Fruit fly (Drosophila melanogaster) whole organism, embryonic: ENCODE measurements around the gene Ifrd1.
A peak's percentile ranks its signal among the peaks of the same experiment; 100 is the strongest.

Source experiments
- Abd-B ChIP-seq: fragments of 200-800 bp; sonication (Bioruptor generic); optimal IDR thresholded peaks from 2 replicates; lab custom pipeline; 2018; ENCODE audit warnings: missing biosample characterization, mild to moderate bottlenecking, missing genetic modification characterization, moderate library complexity
- Atf3 ChIP-seq: fragments of 200-800 bp; sonication (Bioruptor generic); optimal IDR thresholded peaks from 3 replicates; lab custom pipeline; 2016; ENCODE audit warnings: missing biosample characterization, missing genetic modification characterization
- BEAF-32 ChIP-seq: fragments of 200-800 bp; sonication (Bioruptor generic); optimal IDR thresholded peaks from 3 replicates; lab custom pipeline; 2017; ENCODE audit warnings: missing biosample characterization, missing genetic modification characterization, mild to moderate bottlenecking, moderate library complexity, missing genetic modification reagents
- CG10147 ChIP-seq: fragments of 200-800 bp; sonication (Bioruptor generic); optimal IDR thresholded peaks from 2 replicates; lab custom pipeline; 2019; ENCODE audit warnings: missing biosample characterization, mild to moderate bottlenecking, missing genetic modification characterization, moderate library complexity
- CG10543 ChIP-seq: fragments of 200-800 bp; sonication (Bioruptor generic); optimal IDR thresholded peaks from 3 replicates; lab custom pipeline; 2017; ENCODE audit warnings: missing biosample characterization, mild to moderate bottlenecking, missing genetic modification characterization, moderate library complexity
- CG10979 ChIP-seq: fragments of 200-800 bp; sonication (Bioruptor generic); optimal IDR thresholded peaks from 2 replicates; lab custom pipeline; 2018; ENCODE audit warnings: missing biosample characterization, mild to moderate bottlenecking, missing genetic modification characterization, moderate library complexity
- CG12236 ChIP-seq: fragments of 200-800 bp; sonication (Bioruptor generic); optimal IDR thresholded peaks from 2 replicates; lab custom pipeline; 2016; ENCODE audit warnings: missing biosample characterization, missing genetic modification characterization
- CG14441 ChIP-seq: fragments of 200-800 bp; sonication (Bioruptor generic); IDR thresholded peaks from 2 replicates; pipeline ENCODE4 v1.3.6; 2022; ENCODE audit warnings: missing biosample characterization, missing genetic modification characterization
- CG17186 ChIP-seq: fragments of 200-800 bp; sonication (Bioruptor generic); optimal IDR thresholded peaks from 3 replicates; lab custom pipeline; 2017; ENCODE audit warnings: missing biosample characterization, missing genetic modification reagents, missing genetic modification characterization
- CG3407 ChIP-seq: fragments of 200-800 bp; sonication (Bioruptor generic); optimal IDR thresholded peaks from 2 replicates; lab custom pipeline; 2018; ENCODE audit warnings: missing biosample characterization, mild to moderate bottlenecking, missing genetic modification characterization
- CG4854 ChIP-seq: fragments of 200-800 bp; sonication (Bioruptor generic); optimal IDR thresholded peaks from 2 replicates; lab custom pipeline; 2016; ENCODE audit warnings: missing biosample characterization, missing genetic modification characterization, inconsistent platforms
- CG6683 ChIP-seq: fragments of 200-800 bp; sonication (Bioruptor generic); optimal IDR thresholded peaks from 2 replicates; lab custom pipeline; 2017; ENCODE audit warnings: missing biosample characterization, mild to moderate bottlenecking, missing genetic modification characterization, missing genetic modification reagents
- CG7556 ChIP-seq: fragments of 200-800 bp; sonication (Bioruptor generic); optimal IDR thresholded peaks from 2 replicates; lab custom pipeline; 2017; ENCODE audit warnings: missing biosample characterization, mild to moderate bottlenecking, missing genetic modification characterization
- CG9932 ChIP-seq: fragments of 200-800 bp; sonication (Bioruptor generic); IDR thresholded peaks from 2 replicates; pipeline ENCODE4 v1.3.6; 2022; ENCODE audit warnings: missing biosample characterization, missing genetic modification characterization
- CTCF ChIP-seq: fragments of 200-800 bp; sonication (Bioruptor generic); optimal IDR thresholded peaks from 2 replicates; lab custom pipeline; 2017; ENCODE audit warnings: missing biosample characterization, mild to moderate bottlenecking, missing genetic modification characterization, moderate library complexity
- Dfd ChIP-seq, 2 experiments: fragments of >200 bp; optimal IDR thresholded peaks; 2 replicates each; lab custom pipeline; 2017; ENCODE audit warnings: missing biosample characterization in 2 of 2, missing genetic modification characterization in 2 of 2
- Dip3 ChIP-seq: fragments of 200-800 bp; sonication (Bioruptor generic); optimal IDR thresholded peaks from 3 replicates; lab custom pipeline; 2016; ENCODE audit warnings: missing biosample characterization, missing genetic modification characterization
- Dp ChIP-seq: fragments of 200-800 bp; sonication (Bioruptor generic); optimal IDR thresholded peaks from 2 replicates; lab custom pipeline; 2018; ENCODE audit warnings: missing biosample characterization, mild to moderate bottlenecking, missing genetic modification characterization, moderate library complexity
- Eip74EF ChIP-seq, 2 experiments: fragments of 200-800 bp in 1 of 2; fragments of >200 bp in 1 of 2; sonication (Bioruptor generic) in 1 of 2; optimal IDR thresholded peaks; 2 replicates each; lab custom pipeline; 2017 to 2019; ENCODE audit warnings: missing biosample characterization in 2 of 2, missing genetic modification characterization in 2 of 2, mild to moderate bottlenecking in 1 of 2, moderate library complexity in 1 of 2
- Hey ChIP-seq: fragments of 200-800 bp; sonication (Bioruptor generic); optimal IDR thresholded peaks from 3 replicates; lab custom pipeline; 2018; ENCODE audit warnings: missing biosample characterization, mild to moderate bottlenecking, missing genetic modification characterization
- HmgZ ChIP-seq: fragments of 200-800 bp; sonication (Bioruptor generic); optimal IDR thresholded peaks from 2 replicates; lab custom pipeline; 2018; ENCODE audit warnings: missing biosample characterization, mild to moderate bottlenecking, missing genetic modification characterization
- Kr ChIP-seq: fragments of 200-800 bp; sonication (Bioruptor generic); optimal IDR thresholded peaks from 2 replicates; lab custom pipeline; 2017; ENCODE audit warnings: missing biosample characterization, mild to moderate bottlenecking, missing genetic modification characterization
- Max ChIP-seq: fragments of 200-800 bp; sonication (Bioruptor generic); optimal IDR thresholded peaks from 2 replicates; lab custom pipeline; 2016; ENCODE audit warnings: missing biosample characterization, mild to moderate bottlenecking, missing genetic modification characterization
- Oaz ChIP-seq: fragments of 200-800 bp; sonication (Bioruptor generic); IDR thresholded peaks from 2 replicates; pipeline ENCODE4 v1.3.6; 2022; ENCODE audit warnings: missing biosample characterization, missing genetic modification characterization
- Opbp ChIP-seq: fragments of 200-800 bp; sonication (Bioruptor generic); IDR thresholded peaks from 3 replicates; pipeline ENCODE4 v1.3.6; 2022; ENCODE audit warnings: missing biosample characterization, missing genetic modification characterization; ENCODE audit not compliant: partially characterized antibody
- Sry-δ ChIP-seq: fragments of 200-800 bp; sonication (Bioruptor generic); optimal IDR thresholded peaks from 2 replicates; lab custom pipeline; 2016; ENCODE audit warnings: missing biosample characterization, missing genetic modification characterization
- Taf1 ChIP-seq: fragments of 200-800 bp; sonication (Bioruptor generic); IDR thresholded peaks from 2 replicates; pipeline ENCODE4 v1.3.6; 2022; ENCODE audit warnings: missing biosample characterization, missing genetic modification characterization
- bbx ChIP-seq: fragments of 200-800 bp; sonication (Bioruptor generic); IDR thresholded peaks from 2 replicates; pipeline ENCODE4 v1.3.6; 2022; ENCODE audit warnings: missing biosample characterization, missing genetic modification characterization; ENCODE audit not compliant: partially characterized antibody
- bsh ChIP-seq, 2 experiments: fragments of 200-800 bp; sonication (Bioruptor generic); optimal IDR thresholded peaks; 2 replicates each; lab custom pipeline; 2017 to 2018; ENCODE audit warnings: mild to moderate bottlenecking in 2 of 2, missing biosample characterization in 2 of 2, missing genetic modification characterization in 2 of 2, moderate library complexity in 1 of 2
- chinmo ChIP-seq: fragments of 200-800 bp; sonication (Bioruptor generic); IDR thresholded peaks from 4 replicates; pipeline ENCODE4 v1.3.6; 2022; ENCODE audit warnings: missing biosample characterization, missing genetic modification characterization; ENCODE audit not compliant: partially characterized antibody
- dmrt11E ChIP-seq: fragments of 200-800 bp; sonication (Bioruptor generic); optimal IDR thresholded peaks from 3 replicates; lab custom pipeline; 2018; ENCODE audit warnings: missing biosample characterization, mild to moderate bottlenecking, missing genetic modification characterization, moderate library complexity
- eve ChIP-seq, 2 experiments: fragments of >200 bp; optimal IDR thresholded peaks; 2 replicates each; lab custom pipeline; 2017; ENCODE audit warnings: missing biosample characterization in 2 of 2, missing genetic modification characterization in 2 of 2
- exex ChIP-seq: fragments of 200-800 bp; sonication (Bioruptor generic); optimal IDR thresholded peaks from 4 replicates; lab custom pipeline; 2018; ENCODE audit warnings: missing biosample characterization, mild to moderate bottlenecking, missing genetic modification characterization, moderate library complexity
- gfzf ChIP-seq: fragments of 200-800 bp; sonication (Bioruptor generic); optimal IDR thresholded peaks from 2 replicates; lab custom pipeline; 2016; ENCODE audit warnings: missing biosample characterization, mild to moderate bottlenecking, missing genetic modification characterization, moderate library complexity
- h ChIP-seq: fragments of >200 bp; optimal IDR thresholded peaks from 2 replicates; lab custom pipeline; 2017
- hbn ChIP-seq: fragments of 200-800 bp; sonication (Bioruptor generic); IDR thresholded peaks from 2 replicates; pipeline ENCODE4 v1.3.6; 2022; ENCODE audit warnings: missing biosample characterization, missing genetic modification characterization; ENCODE audit not compliant: partially characterized antibody
- lmd ChIP-seq: fragments of 200-800 bp; sonication (Bioruptor generic); IDR thresholded peaks from 2 replicates; pipeline ENCODE4 v1.3.6; 2022; ENCODE audit warnings: missing biosample characterization, missing genetic modification characterization
- pita ChIP-seq: fragments of 200-800 bp; sonication (Bioruptor generic); optimal IDR thresholded peaks from 2 replicates; lab custom pipeline; 2017; ENCODE audit warnings: missing biosample characterization, mild to moderate bottlenecking, missing genetic modification characterization
- pnt ChIP-seq: fragments of 200-800 bp; sonication (Bioruptor generic); optimal IDR thresholded peaks from 3 replicates; lab custom pipeline; 2016; ENCODE audit warnings: missing biosample characterization, missing genetic modification characterization
- prd ChIP-seq, 3 experiments: fragments of >200 bp in 2 of 3; fragments of 200-800 bp in 1 of 3; sonication (Bioruptor generic) in 1 of 3; optimal IDR thresholded peaks in 2 of 3; IDR thresholded peaks in 1 of 3; 2 replicates in 2 of 3; 3 replicates in 1 of 3; pipeline versions ENCODE4 v1.3.6 to Lab custom; 2017 to 2022; ENCODE audit warnings: missing biosample characterization in 1 of 3, missing genetic modification characterization in 1 of 3
- rib ChIP-seq: fragments of 200-800 bp; sonication (Bioruptor generic); IDR thresholded peaks from 2 replicates; pipeline ENCODE4 v1.3.6; 2022; ENCODE audit warnings: missing biosample characterization, missing genetic modification characterization
- sd ChIP-seq: fragments of 200-800 bp; sonication (Bioruptor generic); optimal IDR thresholded peaks from 3 replicates; lab custom pipeline; 2018; ENCODE audit warnings: missing biosample characterization, mild to moderate bottlenecking, missing genetic modification characterization, moderate library complexity
- sens ChIP-seq: fragments of 200-800 bp; sonication (Bioruptor generic); peaks from one replicate; lab custom pipeline; 2016; ENCODE audit warnings: missing biosample characterization, missing genetic modification characterization
- seq ChIP-seq: fragments of 200-800 bp; sonication (Bioruptor generic); IDR thresholded peaks from 2 replicates; pipeline ENCODE4 v1.3.6; 2022; ENCODE audit warnings: missing biosample characterization, missing genetic modification characterization
- shn ChIP-seq: fragments of 200-800 bp; sonication (Bioruptor generic); optimal IDR thresholded peaks from 3 replicates; lab custom pipeline; 2016; ENCODE audit warnings: missing biosample characterization, missing genetic modification characterization
- sug ChIP-seq: fragments of 200-800 bp; optimal IDR thresholded peaks from 2 replicates; lab custom pipeline; 2019; ENCODE audit warnings: missing biosample characterization, mild to moderate bottlenecking, missing genetic modification characterization, moderate library complexity
- tx ChIP-seq: fragments of 200-800 bp; sonication (Bioruptor generic); optimal IDR thresholded peaks from 2 replicates; lab custom pipeline; 2016; ENCODE audit warnings: missing biosample characterization, missing genetic modification characterization
- unc-4 ChIP-seq: fragments of 200-800 bp; sonication (Bioruptor generic); IDR thresholded peaks from 2 replicates; pipeline ENCODE4 v1.3.6; 2022; ENCODE audit warnings: missing biosample characterization, missing genetic modification characterization; ENCODE audit not compliant: partially characterized antibody
- zf30C ChIP-seq: fragments of 200-800 bp; sonication (Bioruptor generic); optimal IDR thresholded peaks from 3 replicates; lab custom pipeline; 2018; ENCODE audit warnings: missing biosample characterization, mild to moderate bottlenecking, missing genetic modification characterization
- zfh1 ChIP-seq: fragments of 200-800 bp; sonication (Bioruptor generic); IDR thresholded peaks from 3 replicates; pipeline ENCODE4 v1.3.6; 2022; ENCODE audit warnings: missing biosample characterization, missing genetic modification characterization

The Ifrd1 gene

DNA sequence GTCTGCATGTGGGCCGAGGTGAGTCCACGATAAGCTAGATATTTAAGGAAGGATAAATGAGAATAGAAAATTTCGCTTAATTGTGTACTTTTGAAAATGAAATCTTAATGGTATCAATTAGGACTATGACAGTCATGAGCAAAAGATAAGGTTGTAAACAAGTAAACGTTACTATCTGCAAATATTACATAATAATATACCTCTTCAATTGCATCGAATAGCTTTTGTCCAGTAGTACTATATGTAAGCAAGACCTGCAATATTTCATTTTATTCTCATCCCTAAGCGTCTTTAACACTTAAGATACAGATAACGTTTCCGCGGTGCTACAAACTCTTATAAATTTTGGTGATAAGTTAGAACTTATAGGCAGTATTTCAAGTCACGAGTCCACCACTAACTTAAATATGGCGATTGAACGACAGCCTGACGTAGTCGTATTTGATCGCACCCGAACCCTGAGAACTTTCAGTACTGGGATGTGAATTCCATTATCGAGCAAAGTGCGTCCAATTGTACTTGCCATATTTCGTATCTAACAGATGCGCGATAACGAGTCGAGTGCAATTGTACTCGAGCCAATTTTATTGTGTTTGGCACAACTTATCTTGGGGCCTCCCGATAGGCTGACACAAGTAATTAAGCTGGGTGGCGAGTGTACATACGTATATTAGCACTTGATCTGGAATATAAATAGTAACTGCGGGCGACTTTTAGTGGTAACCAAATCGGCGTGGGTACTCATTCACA, 8.6 kb downstream of the Ifrd1 start (continued):
- TF ChIP-seq exex: peak; percentile 93
- no peak for TF ChIP-seq shn
- no peak for TF ChIP-seq CG14441 (GFP tag; lab: Robert Waterston, UW)
- no peak for TF ChIP-seq Dfd (GFP tag; optimal IDR thresholded peaks at IDR 0.05; lab: Kevin White, UChicago)
- TF ChIP-seq h (lab: Kevin White, UChicago): no peak
- TF ChIP-seq sens: peak; percentile 10
- TF ChIP-seq Max (GFP tag; lab: Kevin White, UChicago): no peak
- no peak for TF ChIP-seq rib (GFP tag; lab: Robert Waterston, UW)
- peak; percentile 0 for TF ChIP-seq Sry-δ (GFP tag; lab: Kevin White, UChicago)
- TF ChIP-seq dmrt11E (tag; lab: Kevin White, UChicago): no peak
- TF ChIP-seq CG9932 (GFP tag; lab: Robert Waterston, UW): no peak
- TF ChIP-seq HmgZ (tag; lab: Kevin White, UChicago): peak; percentile 37
- no peak for TF ChIP-seq CG4854 (GFP tag; lab: Kevin White, UChicago)
- no peak for TF ChIP-seq eve (GFP tag; optimal IDR thresholded peaks at IDR 0.05; lab: Kevin White, UChicago)
- TF ChIP-seq Opbp (GFP tag; lab: Robert Waterston, UW): no peak
- TF ChIP-seq zf30C (GFP tag; lab: Kevin White, UChicago): no peak
- peak; percentile 39 for TF ChIP-seq Hey
- TF ChIP-seq CG10147 (GFP tag; lab: Kevin White, UChicago): no peak
- no peak for TF ChIP-seq gfzf (GFP tag; lab: Kevin White, UChicago)
- no peak for TF ChIP-seq hbn (GFP tag; lab: Robert Waterston, UW)
- no peak for TF ChIP-seq Abd-B (GFP tag; lab: Kevin White, UChicago)
- TF ChIP-seq seq: no peak
- TF ChIP-seq CG3407 (GFP tag; lab: Kevin White, UChicago): no peak
- TF ChIP-seq CG12236 (GFP tag; lab: Kevin White, UChicago): no peak
- TF ChIP-seq unc-4 (GFP tag; lab: Robert Waterston, UW): no peak
- TF ChIP-seq tx: no peak
- peak; percentile 22 for TF ChIP-seq CG10543
- no peak for TF ChIP-seq CG7556 (GFP tag; lab: Kevin White, UChicago)
- TF ChIP-seq Atf3 (GFP tag; lab: Kevin White, UChicago): no peak
- TF ChIP-seq Oaz: no peak
- no peak for TF ChIP-seq pnt
- no peak for TF ChIP-seq Taf1 (GFP tag; lab: Robert Waterston, UW)
- no peak for TF ChIP-seq lmd (GFP tag; lab: Robert Waterston, UW)
- no peak for TF ChIP-seq prd (optimal IDR thresholded peaks at IDR 0.05; lab: Kevin White, UChicago)
- no peak for TF ChIP-seq prd (GFP tag; IDR thresholded peaks at IDR 0.05; lab: Robert Waterston, UW)
- no peak for TF ChIP-seq CG10979
- no peak for TF ChIP-seq CG17186
- peak; percentile 69 for TF ChIP-seq sug (tag; lab: Kevin White, UChicago)
- peak; percentile 23 for TF ChIP-seq BEAF-32
- no peak for TF ChIP-seq Kr
- no peak for TF ChIP-seq Eip74EF (GFP tag; optimal IDR thresholded peaks at IDR 0.05; lab: Kevin White, UChicago)
- TF ChIP-seq bbx: no peak
- TF ChIP-seq chinmo: 0 out of 4 replicates have a peak, but pooled peaks have one; percentile 5
- TF ChIP-seq Dp: no peak
- no peak for TF ChIP-seq CG6683 (GFP tag; lab: Kevin White, UChicago)
- TF ChIP-seq sd: peak; percentile 26
- no peak for TF ChIP-seq bsh (GFP tag; optimal IDR thresholded peaks at IDR 0.05; lab: Kevin White, UChicago)
- no peak for TF ChIP-seq Dip3 (GFP tag; lab: Kevin White, UChicago)
- no peak for TF ChIP-seq pita (GFP tag; lab: Kevin White, UChicago)
- TF ChIP-seq zfh1 (GFP tag; lab: Robert Waterston, UW): no peak
- TF ChIP-seq CTCF: no peak
